Worm (Caenorhabditis elegans): ENCODE measurements around the gene clc-21.

DNA sequence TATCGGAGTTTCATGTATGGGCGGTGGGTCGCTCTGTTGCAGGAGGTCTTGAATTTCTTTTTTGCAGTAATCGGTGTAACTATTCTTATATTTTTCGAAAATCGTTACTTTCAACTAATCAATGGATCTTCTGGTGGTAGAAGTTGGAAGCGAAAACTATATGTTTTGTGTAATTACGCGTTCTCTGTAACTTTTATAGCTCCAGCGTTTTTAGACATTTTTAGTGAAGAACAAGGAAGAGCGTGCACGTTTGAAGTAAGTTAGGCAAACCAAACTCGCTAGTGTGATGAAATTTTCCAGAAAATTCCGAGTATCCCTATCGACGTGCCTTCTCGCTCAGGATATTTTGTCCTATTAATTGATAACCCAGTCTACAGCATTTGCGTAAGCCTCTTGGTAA is 22.5 kb downstream of the clc-21 start, which contains the start of gene srh-154:
- TF ChIP-seq mdl-1 (tag; optimal IDR thresholded peaks at IDR 0.05) (no peak), ceh-82 (tag; optimal IDR thresholded peaks at IDR 0.05) (no peak), nhr-11 (tag; optimal IDR thresholded peaks at IDR 0.05) (no peak), nhr-12 (tag; optimal IDR thresholded peaks at IDR 0.05) (no peak), lin-39 (tag; optimal IDR thresholded peaks at IDR 0.05) (no peak), elt-3 (tag; optimal IDR thresholded peaks at IDR 0.05) (no peak), unc-39 (tag; optimal IDR thresholded peaks at IDR 0.05) (no peak)

All from whole organism, L3 larva.